Fruit fly (Drosophila melanogaster) S2 (cell line): ENCODE results near the gene Sec71.

Source experiments
- CG8478 ChIP-seq: fragments of >200 bp; optimal IDR thresholded peaks from 2 replicates; lab custom pipeline; 2018
- CTCF ChIP-seq, 2 experiments: fragments of >200 bp; optimal IDR thresholded peaks; 2 replicates each; lab custom pipeline; 2018

DNA sequence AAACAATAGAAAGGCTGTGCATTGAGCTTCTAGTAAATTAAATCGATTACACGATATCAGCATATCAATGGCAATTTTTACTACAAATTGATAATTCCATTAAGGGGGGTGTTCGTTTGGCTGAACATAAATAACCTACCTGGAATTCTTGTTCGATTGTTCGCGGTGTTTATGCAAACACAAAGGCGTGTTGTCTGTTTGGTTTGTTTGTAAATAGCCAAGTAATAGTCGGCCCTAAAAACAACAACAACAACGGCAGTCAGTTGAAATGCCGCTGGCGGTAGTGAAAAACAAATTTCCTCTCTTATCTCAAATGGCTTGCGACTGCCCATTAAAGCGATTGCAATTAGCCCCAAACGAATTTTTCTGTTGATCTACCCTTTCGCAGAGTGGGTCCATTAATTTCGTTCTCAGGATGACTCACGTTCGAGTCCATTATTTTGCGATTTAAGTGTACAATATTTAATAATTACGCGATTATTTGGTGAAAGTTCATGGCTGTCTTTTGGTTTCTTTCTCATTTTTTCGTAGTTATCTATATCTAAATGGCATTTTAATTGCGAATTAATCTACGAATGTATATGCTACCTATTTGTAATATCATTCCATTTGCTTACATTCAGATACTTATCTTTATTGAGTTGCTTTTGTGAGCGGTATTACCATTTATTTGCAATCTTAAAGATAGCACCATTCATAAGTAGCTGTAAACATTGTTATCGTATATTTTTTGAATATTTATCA is 45.5 kb downstream of the Sec71 start:
- TF ChIP-seq CG8478 (no peak), CTCF (optimal IDR thresholded peaks at IDR 0.05; lab: Kevin White, UChicago) (no peak)
